Fruit fly (Drosophila melanogaster): ENCODE data around the gene CG33985.

The CG33985 gene

dm6 chr3L:15553993-15554644, 27.5 kb upstream of the CG33985 start, which contains the start of gene AGO2 (continued):
- TF ChIP-seq Chrac-16 (GFP tag; optimal IDR thresholded peaks at IDR 0.05) (no peak), CG18764 (GFP tag; optimal IDR thresholded peaks at IDR 0.05) (no peak), HLHmδ (GFP tag; optimal IDR thresholded peaks at IDR 0.05) (peak; percentile 16), Hand (GFP tag; optimal IDR thresholded peaks at IDR 0.05) (no peak), CG30431 (GFP tag; optimal IDR thresholded peaks at IDR 0.05) (no peak), CG4854 (GFP tag; optimal IDR thresholded peaks at IDR 0.05) (no peak), mld (GFP tag; IDR thresholded peaks at IDR 0.05; ENCODE audit: partially characterized antibody) (no peak; the same call in 2 of the 3 replicates), mirr (GFP tag; optimal IDR thresholded peaks at IDR 0.05) (peak; percentile 32), CG4820 (GFP tag; optimal IDR thresholded peaks at IDR 0.05) (no peak), ab (GFP tag; optimal IDR thresholded peaks at IDR 0.05) (no peak), insv (GFP tag; optimal IDR thresholded peaks at IDR 0.05) (peak in 1 of 2 experiments; percentile 33), lov (optimal IDR thresholded peaks at IDR 0.05) (no peak), lov (GFP tag; IDR thresholded peaks at IDR 0.05) (no peak), sens-2 (GFP tag; IDR thresholded peaks at IDR 0.05) (no peak), Hey (tag; optimal IDR thresholded peaks at IDR 0.05) (no peak), Pdp1 (GFP tag; optimal IDR thresholded peaks at IDR 0.05) (peak in 1 of 2 experiments; percentile 44), ci (GFP tag; IDR thresholded peaks at IDR 0.05) (no peak), CG3726 (GFP tag; IDR thresholded peaks at IDR 0.05) (no peak), lmd (GFP tag; IDR thresholded peaks at IDR 0.05) (no peak), CG7357 (GFP tag; IDR thresholded peaks at IDR 0.05) (no peak), ssp (GFP tag; IDR thresholded peaks at IDR 0.05) (no peak), Hr39 (optimal IDR thresholded peaks at IDR 0.05) (no peak), CG4282 (GFP tag; optimal IDR thresholded peaks at IDR 0.05) (no peak), CG31365 (tag; optimal IDR thresholded peaks at IDR 0.05) (peak; percentile 3), seq (GFP tag; IDR thresholded peaks at IDR 0.05) (no peak; the same call in 1 of the 2 replicates), Tbp (GFP tag; optimal IDR thresholded peaks at IDR 0.05) (no peak), CG32532 (GFP tag; IDR thresholded peaks at IDR 0.05) (no peak), Hr3 (GFP tag; optimal IDR thresholded peaks at IDR 0.05) (no peak), CG9797 (GFP tag; optimal IDR thresholded peaks at IDR 0.05) (peak; percentile 53), eyg (GFP tag; optimal IDR thresholded peaks at IDR 0.05) (peak; percentile 0), Dp (GFP tag; optimal IDR thresholded peaks at IDR 0.05) (peak; percentile 92), CG12659 (GFP tag; optimal IDR thresholded peaks at IDR 0.05) (peak; percentile 53), nau (GFP tag; optimal IDR thresholded peaks at IDR 0.05) (peak; percentile 46), Antp (GFP tag; optimal IDR thresholded peaks at IDR 0.05) (no peak), CG4617 (GFP tag; optimal IDR thresholded peaks at IDR 0.05; ENCODE audit: borderline replicate concordance) (peak; percentile 93), abd-A (tag; optimal IDR thresholded peaks at IDR 0.05) (no peak), CG6689 (GFP tag; IDR thresholded peaks at IDR 0.05) (0 out of 2 replicates have a peak, but pooled peaks have one; percentile 28), CG14441 (GFP tag; IDR thresholded peaks at IDR 0.05) (no peak), jing (GFP tag; optimal IDR thresholded peaks at IDR 0.05) (no peak), CG10366 (GFP tag; IDR thresholded peaks at IDR 0.05) (no peak), dati (GFP tag; IDR thresholded peaks at IDR 0.05) (no peak), Fer1 (GFP tag; optimal IDR thresholded peaks at IDR 0.05) (peak; percentile 13), NC2α (GFP tag; optimal IDR thresholded peaks at IDR 0.05) (no peak), CG12391 (tag; optimal IDR thresholded peaks at IDR 0.05) (no peak), ranshi (GFP tag; IDR thresholded peaks at IDR 0.05) (no peak), Med (GFP tag) (peak; percentile 68), PHDP (tag; optimal IDR thresholded peaks at IDR 0.05) (no peak), CG6791 (GFP tag; IDR thresholded peaks at IDR 0.05; ENCODE audit: partially characterized antibody) (peak; percentile 70; the same call in 1 of the 3 replicates), CG13424 (tag; optimal IDR thresholded peaks at IDR 0.05) (peak; percentile 8), CG2129 (GFP tag; IDR thresholded peaks at IDR 0.05; ENCODE audit: partially characterized antibody) (no peak), tap (tag; optimal IDR thresholded peaks at IDR 0.05) (no peak)

Data from whole organism, embryonic.